Worm (Caenorhabditis elegans) whole organism, midembryonic: ENCODE results near the gene tbc-8.
A peak's percentile ranks its signal among the peaks of the same experiment; 100 is the strongest.

ENCODE experiments used
- T22C8.4 ChIP-seq: fragments of 200-800 bp; sonication (Bioruptor generic); IDR thresholded peaks from 2 replicates; pipeline ENCODE4 v1.3.6; 2022; ENCODE audit warnings: missing genetic modification characterization, missing compliant biosample characterization
- cog-1 ChIP-seq: sonication (generic microtip); optimal IDR thresholded peaks from 2 replicates; lab custom pipeline; 2016; ENCODE audit warnings: missing genetic modification characterization, missing compliant biosample characterization
- flt-1 ChIP-seq: fragments of 200-800 bp; sonication (Bioruptor generic); IDR thresholded peaks from 2 replicates; pipeline ENCODE4 v1.3.6; 2022; ENCODE audit warnings: missing genetic modification characterization, missing compliant biosample characterization
- klf-2 ChIP-seq: fragments of 200-800 bp; sonication (Bioruptor generic); conservative IDR thresholded peaks from 2 replicates; pipeline ENCODE4 v1.3.6; 2022; ENCODE audit warnings: missing genetic modification reagents, missing genetic modification characterization, missing compliant biosample characterization
- med-1 ChIP-seq: sonication (generic microtip); optimal IDR thresholded peaks from 2 replicates; lab custom pipeline; 2017; ENCODE audit warnings: missing genetic modification characterization, mild to moderate bottlenecking, missing compliant biosample characterization, antibody characterized with exemption, missing genetic modification reagents; ENCODE audit not compliant: insufficient read depth
- ref-1 ChIP-seq: fragments of 200-800 bp; sonication (Bioruptor generic); conservative IDR thresholded peaks from 2 replicates; pipeline ENCODE4 v1.3.6; 2022; ENCODE audit warnings: missing genetic modification reagents, missing genetic modification characterization, missing compliant biosample characterization
- tab-1 ChIP-seq: fragments of 200-800 bp; sonication (Bioruptor generic); IDR thresholded peaks from 2 replicates; pipeline ENCODE4 v1.3.6; 2022; ENCODE audit warnings: missing genetic modification characterization, missing compliant biosample characterization
- ztf-23 ChIP-seq: fragments of 200-800 bp; sonication (Bioruptor generic); IDR thresholded peaks from 2 replicates; pipeline ENCODE4 v1.3.6; 2022; ENCODE audit warnings: missing genetic modification reagents, missing genetic modification characterization, missing compliant biosample characterization
- ztf-29 ChIP-seq: fragments of 200-800 bp; sonication (Bioruptor generic); IDR thresholded peaks from 2 replicates; pipeline ENCODE4 v1.3.6; 2022; ENCODE audit warnings: missing genetic modification reagents, missing genetic modification characterization, missing compliant biosample characterization

tbc-8 gene

DNA sequence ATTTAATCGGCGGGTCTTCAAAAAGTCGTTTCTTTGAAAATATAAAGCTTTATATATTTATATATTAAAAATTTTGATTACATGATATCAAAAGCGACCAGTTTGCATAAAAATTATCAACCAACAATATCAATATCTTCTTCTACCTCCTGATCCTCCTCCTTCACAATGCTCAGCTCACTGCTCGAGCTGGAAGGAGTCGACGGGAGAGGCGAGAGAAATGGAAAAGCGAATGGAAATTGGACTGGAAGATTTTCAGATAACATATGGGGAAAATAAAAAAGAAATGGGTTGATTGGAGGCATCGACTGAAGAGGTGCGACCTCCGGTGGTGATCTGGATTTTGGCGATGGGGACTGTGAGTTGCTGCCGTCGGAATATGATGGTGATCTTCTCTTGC is 24.8 kb upstream of the tbc-8 start:
- no peak for TF ChIP-seq klf-2 (GFP tag; lab: Robert Waterston, UW)
- TF ChIP-seq med-1 (GFP tag; lab: Kevin White, UChicago), result no peak
- no peak for TF ChIP-seq T22C8.4 (GFP tag; lab: Robert Waterston, UW)
- TF ChIP-seq flt-1, result no peak
- TF ChIP-seq tab-1 (GFP tag; lab: Robert Waterston, UW), result no peak
- no peak for TF ChIP-seq ztf-23 (GFP tag; lab: Robert Waterston, UW)
- TF ChIP-seq ztf-29 (GFP tag; lab: Robert Waterston, UW), result no peak
- TF ChIP-seq cog-1, result no peak
- TF ChIP-seq ref-1 (GFP tag; lab: Robert Waterston, UW), result no peak

DNA sequence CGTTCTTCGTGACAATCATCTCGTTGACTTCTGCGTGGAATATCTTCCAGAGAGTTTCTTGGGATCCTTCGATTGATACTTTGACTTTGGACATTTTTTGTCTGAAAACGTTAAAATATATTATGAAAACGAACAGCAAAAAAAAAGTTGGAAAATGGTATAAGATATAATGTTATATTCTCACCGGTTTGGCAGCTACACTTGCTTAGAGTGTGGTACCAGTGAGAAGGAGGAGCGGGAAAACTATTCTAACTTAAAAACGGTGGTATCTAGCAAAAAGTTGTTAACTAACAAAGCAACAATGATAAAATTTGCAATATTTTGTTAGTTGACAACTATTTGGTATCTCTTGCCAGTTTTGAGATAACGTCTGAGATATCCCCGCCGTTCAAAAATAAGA is 23.0 kb upstream of the tbc-8 start, which contains the start of gene tbx-9:
TSS of gene tbx-9 (minus strand) at position 101 of the 400 bp plus-strand sequence.
- TF ChIP-seq ztf-29 (GFP tag; lab: Robert Waterston, UW) (no peak), T22C8.4 (GFP tag; lab: Robert Waterston, UW) (no peak), cog-1 (no peak)

DNA sequence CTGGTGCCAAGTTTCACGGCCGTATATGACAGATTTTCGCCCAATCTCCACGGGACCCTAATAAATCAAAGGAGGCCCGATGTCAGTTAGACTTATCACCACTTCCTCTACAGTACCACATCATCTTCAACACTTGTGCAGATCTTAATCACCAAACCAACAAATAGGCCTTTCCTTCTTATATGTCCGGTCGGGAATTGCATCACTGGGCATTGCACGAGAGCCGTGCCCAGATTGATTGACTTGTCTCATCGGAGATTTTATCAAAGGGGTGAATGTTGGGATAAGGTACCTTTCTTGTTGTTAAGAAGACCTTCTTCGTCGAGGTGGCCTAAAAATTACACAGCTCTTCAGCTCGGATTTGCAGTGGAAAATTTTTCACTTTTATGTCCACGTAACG is 20.0 kb upstream of the tbc-8 start:
- TF ChIP-seq klf-2 (GFP tag; lab: Robert Waterston, UW) (no peak), T22C8.4 (GFP tag; lab: Robert Waterston, UW) (no peak), ref-1 (GFP tag; lab: Robert Waterston, UW) (no peak), ztf-23 (GFP tag; lab: Robert Waterston, UW) (no peak), ztf-29 (GFP tag; lab: Robert Waterston, UW) (no peak), cog-1 (no peak), med-1 (GFP tag; lab: Kevin White, UChicago) (no peak), tab-1 (GFP tag; lab: Robert Waterston, UW) (no peak)

DNA sequence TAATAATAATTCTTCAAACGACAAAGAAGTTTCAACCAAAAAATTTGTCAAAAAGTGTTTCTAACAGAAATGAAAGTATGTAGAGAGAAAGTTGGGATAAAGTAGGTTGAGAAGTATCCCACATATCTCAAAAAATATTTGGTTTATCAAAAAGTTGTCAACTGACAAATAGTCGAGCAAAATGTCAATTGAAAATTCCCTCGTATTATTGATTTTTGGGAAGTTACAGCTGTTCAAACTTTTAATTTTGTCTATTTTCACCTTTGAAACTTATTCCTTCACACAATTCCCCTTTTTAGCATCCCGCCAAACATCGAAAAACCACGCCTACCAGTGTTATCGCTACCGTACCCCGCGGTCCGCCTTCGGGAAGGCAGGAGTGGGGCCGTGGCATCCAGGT is 17.7 kb upstream of the tbc-8 start, which contains the start of gene tbx-8:
TSS of gene tbx-8 (plus strand) at position 301 of the 400 bp plus-strand sequence.
- 0 out of 2 replicates have a peak, but pooled peaks have one; percentile 8 for TF ChIP-seq ref-1 (GFP tag; lab: Robert Waterston, UW)
- TF ChIP-seq ztf-29 (GFP tag; lab: Robert Waterston, UW), result no peak

DNA sequence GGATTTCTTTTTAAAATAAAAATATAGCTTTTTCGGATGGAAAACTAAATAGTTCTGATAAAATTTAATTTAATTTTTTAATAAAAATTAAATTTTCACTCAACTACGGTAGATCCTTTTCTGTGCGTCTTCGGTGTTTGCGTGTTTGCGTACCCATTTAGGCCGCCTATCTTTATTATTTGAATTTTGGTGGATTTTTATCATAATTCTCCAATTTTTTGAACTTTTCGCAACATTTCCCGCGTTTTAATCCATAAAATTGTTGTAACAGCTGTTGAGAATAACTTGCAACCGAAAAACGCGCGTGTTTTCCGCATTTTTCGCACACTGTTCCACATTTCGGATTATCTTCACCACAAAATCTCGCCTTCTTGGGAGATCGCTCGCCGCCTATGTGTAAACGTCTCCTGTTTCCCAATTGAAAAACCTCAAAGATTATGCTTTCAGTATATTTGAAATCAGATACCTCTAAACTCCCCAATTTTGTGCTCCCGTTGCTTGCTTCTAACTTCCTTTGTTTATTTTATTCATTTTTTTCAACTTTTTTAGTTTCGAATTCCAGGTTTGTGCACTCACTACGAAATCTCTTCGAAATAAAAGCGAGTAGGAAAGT is 13.1 kb upstream of the tbc-8 start, which contains the start of gene T07C4.3:
TSS of gene T07C4.3 (plus strand) at position 563 of the 613 bp plus-strand sequence.
- no peak for TF ChIP-seq tab-1 (GFP tag; lab: Robert Waterston, UW)
- no peak for TF ChIP-seq ztf-29 (GFP tag; lab: Robert Waterston, UW)
- no peak for TF ChIP-seq ref-1 (GFP tag; lab: Robert Waterston, UW)
- TF ChIP-seq ztf-23 (GFP tag; lab: Robert Waterston, UW), result no peak
- no peak for TF ChIP-seq klf-2 (GFP tag; lab: Robert Waterston, UW)
- TF ChIP-seq med-1 (GFP tag; lab: Kevin White, UChicago), result no peak
- no peak for TF ChIP-seq T22C8.4 (GFP tag; lab: Robert Waterston, UW)
- no peak for TF ChIP-seq flt-1
- TF ChIP-seq cog-1, result no peak

DNA sequence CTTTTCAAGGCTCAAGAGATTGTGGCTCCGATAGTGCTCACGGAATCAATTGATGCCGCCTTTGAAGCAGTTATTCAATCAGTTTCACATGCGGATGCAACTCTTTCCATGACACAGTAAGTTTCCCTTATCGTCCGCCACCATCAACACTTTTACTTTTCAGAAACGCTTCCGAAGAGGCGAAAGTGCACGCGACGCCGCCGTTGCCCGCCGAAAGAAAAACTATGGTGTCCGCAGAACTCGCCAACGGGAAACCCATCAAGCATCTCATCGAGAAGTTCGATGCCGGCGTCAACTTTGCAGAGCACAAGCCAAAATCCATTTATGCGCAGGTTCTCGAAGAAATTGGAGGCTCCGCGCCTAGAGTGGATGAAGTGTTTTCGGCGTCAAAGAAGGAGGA is 11.3 kb upstream of the tbc-8 start:
- TF ChIP-seq med-1 (GFP tag; lab: Kevin White, UChicago) (no peak), flt-1 (no peak), ref-1 (GFP tag; lab: Robert Waterston, UW) (no peak), ztf-29 (GFP tag; lab: Robert Waterston, UW) (no peak), T22C8.4 (GFP tag; lab: Robert Waterston, UW) (no peak), tab-1 (GFP tag; lab: Robert Waterston, UW) (no peak), klf-2 (GFP tag; lab: Robert Waterston, UW) (no peak)

DNA sequence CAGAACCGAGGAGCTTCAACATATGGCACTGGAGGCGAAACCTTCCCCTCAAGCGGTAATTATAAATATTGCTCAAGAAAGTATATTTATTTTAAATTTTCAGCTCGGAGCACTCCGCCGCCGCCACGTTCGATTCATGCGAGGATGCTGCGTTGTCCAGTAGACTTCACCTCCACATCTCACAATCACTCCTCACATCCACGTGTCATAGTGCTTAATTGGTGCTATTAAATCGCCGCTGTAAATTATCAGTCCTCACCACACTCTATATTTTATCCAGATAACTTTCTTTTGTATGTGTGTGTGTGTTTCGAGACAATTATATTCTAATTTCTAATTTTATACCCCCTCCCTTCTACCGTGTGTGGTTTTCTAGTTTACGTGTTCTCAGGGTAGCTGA is 10.2 kb upstream of the tbc-8 start:
- no peak for TF ChIP-seq ztf-23 (GFP tag; lab: Robert Waterston, UW)
- no peak for TF ChIP-seq flt-1
- TF ChIP-seq med-1 (GFP tag; lab: Kevin White, UChicago), result no peak
- TF ChIP-seq tab-1 (GFP tag; lab: Robert Waterston, UW), result no peak
- TF ChIP-seq ztf-29 (GFP tag; lab: Robert Waterston, UW), result no peak
- no peak for TF ChIP-seq ref-1 (GFP tag; lab: Robert Waterston, UW)
- TF ChIP-seq klf-2 (GFP tag; lab: Robert Waterston, UW), result no peak
- TF ChIP-seq cog-1, result no peak
- TF ChIP-seq T22C8.4 (GFP tag; lab: Robert Waterston, UW), result no peak

DNA sequence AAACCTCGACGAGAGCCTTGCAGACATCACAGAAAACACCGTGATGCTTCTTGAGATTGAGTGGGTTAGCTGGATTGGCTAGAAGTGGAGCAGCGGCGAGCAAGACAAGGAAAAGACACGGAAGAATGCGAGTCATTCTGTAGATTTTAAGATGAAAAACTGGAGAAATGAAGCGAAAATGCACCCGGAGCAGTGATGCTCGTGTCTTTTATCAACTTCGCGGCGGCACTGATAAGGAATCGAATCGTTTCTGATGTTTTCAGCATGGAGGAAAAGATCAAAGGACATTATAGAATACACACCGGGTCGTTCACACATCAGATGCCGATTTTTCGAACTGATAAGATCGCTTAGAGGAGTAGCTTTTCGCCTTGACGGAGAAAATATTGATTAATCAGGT is 9.4 kb upstream of the tbc-8 start, which contains the start of gene spp-1:
TSS of gene spp-1 (minus strand) at position 287 of the 400 bp plus-strand sequence.
- no peak for TF ChIP-seq flt-1
- TF ChIP-seq klf-2 (GFP tag; lab: Robert Waterston, UW), result no peak
- no peak for TF ChIP-seq T22C8.4 (GFP tag; lab: Robert Waterston, UW)
- TF ChIP-seq ztf-29 (GFP tag; lab: Robert Waterston, UW), result no peak
- no peak for TF ChIP-seq tab-1 (GFP tag; lab: Robert Waterston, UW)
- no peak for TF ChIP-seq ztf-23 (GFP tag; lab: Robert Waterston, UW)
- TF ChIP-seq ref-1 (GFP tag; lab: Robert Waterston, UW), result no peak
- TF ChIP-seq med-1 (GFP tag; lab: Kevin White, UChicago), result no peak
- TF ChIP-seq cog-1, result no peak

DNA sequence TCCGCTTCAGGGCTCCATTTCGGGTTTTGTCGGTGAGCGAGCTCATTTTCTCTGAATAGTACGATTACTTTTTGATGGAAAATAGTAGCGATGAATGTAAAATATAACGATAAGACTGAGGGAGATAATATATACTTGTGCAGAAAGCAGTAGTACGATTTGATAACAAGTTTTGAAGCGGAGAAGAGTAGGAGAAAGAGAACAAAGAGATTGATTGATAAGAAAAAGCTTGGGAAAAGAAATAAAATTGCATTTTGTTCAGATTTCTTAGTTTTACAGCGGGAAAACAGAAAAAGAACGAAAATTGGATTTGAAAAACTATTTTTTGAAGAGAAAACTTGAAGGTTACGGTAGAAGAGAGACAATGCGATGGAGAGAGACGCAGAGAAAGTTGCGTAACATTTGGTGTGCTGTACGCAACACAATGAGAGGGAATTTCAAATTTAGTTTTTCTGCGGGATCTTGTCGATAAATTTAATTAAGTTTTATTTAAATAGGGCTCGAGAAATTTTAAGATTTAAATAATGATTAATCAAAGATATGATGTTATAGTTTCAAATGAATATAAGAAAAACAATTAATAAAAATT is 7.1 kb upstream of the tbc-8 start, which contains the start of gene umps-1:
TSS of gene umps-1 (minus strand) at position 51 of the 589 bp plus-strand sequence.
- no peak for TF ChIP-seq T22C8.4 (GFP tag; lab: Robert Waterston, UW)
- TF ChIP-seq cog-1, result no peak
- no peak for TF ChIP-seq ztf-23 (GFP tag; lab: Robert Waterston, UW)
- TF ChIP-seq klf-2 (GFP tag; lab: Robert Waterston, UW), result no peak
- no peak for TF ChIP-seq ref-1 (GFP tag; lab: Robert Waterston, UW)
- no peak for TF ChIP-seq med-1 (GFP tag; lab: Kevin White, UChicago)
- no peak for TF ChIP-seq tab-1 (GFP tag; lab: Robert Waterston, UW)
- TF ChIP-seq ztf-29 (GFP tag; lab: Robert Waterston, UW), result no peak
- no peak for TF ChIP-seq flt-1
